Worm (Caenorhabditis elegans) whole organism, early embryonic: ENCODE data around the gene duxl-1.

ENCODE experiments used
- F13C5.2 ChIP-seq: sonication (generic microtip); optimal IDR thresholded peaks from 2 replicates; lab custom pipeline; 2017; ENCODE audit warnings: mild to moderate bottlenecking, missing genetic modification characterization, inconsistent platforms, missing compliant biosample characterization
- ama-1 ChIP-seq: fragments of 150-350 bp; optimal IDR thresholded peaks from 2 replicates; lab custom pipeline; 2014
- ceh-36 ChIP-seq: sonication (generic microtip); optimal IDR thresholded peaks from 2 replicates; lab custom pipeline; 2016; ENCODE audit warnings: missing genetic modification characterization, inconsistent platforms, missing compliant biosample characterization
- flt-1 ChIP-seq: fragments of 200-800 bp; sonication (Bioruptor generic); IDR thresholded peaks from 2 replicates; pipeline ENCODE4 v1.3.6; 2022; ENCODE audit warnings: missing genetic modification characterization, missing compliant biosample characterization
- hmg-4 ChIP-seq: fragments of 200-800 bp; sonication (Bioruptor generic); optimal IDR thresholded peaks from 2 replicates; lab custom pipeline; 2018; ENCODE audit warnings: mild to moderate bottlenecking, missing genetic modification characterization, missing compliant biosample characterization
- scrt-1 ChIP-seq: fragments of 200-800 bp; sonication (Bioruptor generic); IDR thresholded peaks from 2 replicates; pipeline ENCODE4 v1.3.6; 2022; ENCODE audit warnings: missing genetic modification characterization, missing compliant biosample characterization
- sea-1 ChIP-seq: fragments of 200-800 bp; sonication (Bioruptor generic); conservative IDR thresholded peaks from 2 replicates; pipeline ENCODE4 v1.3.6; 2022; ENCODE audit warnings: missing genetic modification characterization, missing compliant biosample characterization
- tbx-11 ChIP-seq: fragments of 200-800 bp; sonication (Bioruptor generic); IDR thresholded peaks from 2 replicates; pipeline ENCODE4 v1.3.6; 2022; ENCODE audit warnings: missing genetic modification characterization, missing compliant biosample characterization

DNA sequence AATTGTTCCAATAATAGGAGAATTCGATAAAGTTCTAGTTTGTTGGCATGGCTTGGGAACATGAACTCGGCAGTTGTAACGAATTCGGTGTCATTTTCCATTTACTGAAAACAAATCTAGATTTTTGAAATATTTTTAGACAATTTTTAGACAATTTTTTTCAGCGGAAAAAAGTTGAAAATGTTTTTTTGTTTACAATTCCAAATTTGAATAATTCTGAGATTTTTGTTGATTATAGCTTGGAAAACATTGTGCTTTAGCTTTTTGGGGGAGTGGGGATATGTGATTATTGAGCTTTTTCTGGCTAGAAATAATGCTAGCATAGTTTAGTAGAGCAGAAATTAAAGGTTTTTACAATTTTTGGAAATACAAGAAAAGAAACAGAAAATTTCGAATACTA, 5.4 kb downstream of the duxl-1 start, which contains the start of gene srw-97:
- TF ChIP-seq flt-1 (no peak), sea-1 (GFP tag; lab: Robert Waterston, UW) (no peak), ama-1 (lab: Kevin White, UChicago) (no peak), hmg-4 (GFP tag; lab: Kevin White, UChicago) (no peak), scrt-1 (no peak), ceh-36 (tag; lab: Kevin White, UChicago) (no peak), F13C5.2 (tag; lab: Kevin White, UChicago) (no peak), tbx-11 (GFP tag; lab: Robert Waterston, UW) (no peak)
